Fruit fly (Drosophila melanogaster) whole organism, wandering third instar larva: ENCODE measurements around the gene CG5877.

Source experiments
- Dif ChIP-seq: fragments of 200-275, 200-300 bp; sonication (Bioruptor generic); optimal IDR thresholded peaks from 2 replicates; lab custom pipeline; 2018; ENCODE audit warnings: missing biosample characterization, missing genetic modification characterization; ENCODE audit not compliant: partially characterized antibody
- br ChIP-seq: fragments of 200-800 bp; sonication (Bioruptor generic); optimal IDR thresholded peaks from 2 replicates; lab custom pipeline; 2016; ENCODE audit warnings: missing biosample characterization, missing genetic modification characterization
- sage ChIP-seq: fragments of 200-800 bp; sonication (Bioruptor generic); optimal IDR thresholded peaks from 2 replicates; lab custom pipeline; 2016; ENCODE audit warnings: missing biosample characterization, mild to moderate bottlenecking, missing genetic modification characterization
- usp ChIP-seq: fragments of >200 bp; optimal IDR thresholded peaks from 2 replicates; lab custom pipeline; 2017; ENCODE audit warnings: missing biosample characterization, missing genetic modification characterization

DNA sequence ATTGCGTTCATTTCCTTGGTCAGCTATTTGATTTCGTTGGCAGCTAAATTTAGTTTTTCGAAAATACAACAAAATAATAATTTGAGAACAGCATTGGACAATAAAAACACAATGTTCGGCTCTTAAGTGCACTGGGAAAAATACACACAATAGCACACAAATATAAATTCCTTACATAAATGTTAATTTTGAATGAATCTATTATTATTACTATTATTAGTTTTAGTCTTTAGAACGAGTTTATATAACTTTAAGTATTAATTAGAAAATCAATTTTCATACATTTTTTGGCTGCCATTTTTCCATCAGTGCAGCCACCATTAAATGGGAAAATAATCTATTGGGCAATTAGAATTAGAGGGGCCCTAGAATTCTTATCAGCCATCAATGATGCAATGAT is 17.1 kb downstream of the CG5877 start:
- TF ChIP-seq sage (GFP tag; lab: Kevin White, UChicago) (no peak), usp (GFP tag; lab: Kevin White, UChicago) (no peak), br (no peak), Dif (GFP tag; lab: Kevin White, UChicago) (no peak)
